Worm (Caenorhabditis elegans): ENCODE measurements around the gene T20G5.8.
A peak's percentile ranks its signal among the peaks of the same experiment; 100 is the strongest.

The T20G5.8 gene

DNA sequence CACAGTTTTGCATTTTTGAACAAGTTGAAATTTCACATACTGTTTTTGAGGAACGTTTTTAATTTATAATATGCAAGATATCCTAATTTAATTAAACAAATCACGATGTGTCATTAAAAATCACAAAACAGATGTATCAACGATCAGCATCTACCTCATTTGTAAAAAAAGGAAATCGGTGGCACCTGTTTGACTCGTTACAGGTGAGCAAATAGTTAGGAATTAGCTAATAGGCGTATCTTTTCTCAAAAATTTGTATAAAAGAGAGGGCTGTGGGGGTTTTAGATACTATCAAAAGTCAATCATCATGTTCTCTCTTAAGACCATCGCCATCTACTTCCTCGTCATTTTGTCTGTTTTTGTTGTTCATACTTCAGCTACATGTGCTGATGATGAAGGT lies at the start of gene T20G5.8:
TSS of gene T20G5.8 (plus strand) at position 301 of the 400 bp plus-strand sequence.
- TF ChIP-seq cog-1 (tag; optimal IDR thresholded peaks at IDR 0.05), result no peak

- TF ChIP-seq med-1 (GFP tag; optimal IDR thresholded peaks at IDR 0.05; ENCODE audit: insufficient read depth) (no peak), ref-1 (GFP tag; conservative IDR thresholded peaks at IDR 0.05) (no peak), cog-1 (tag; optimal IDR thresholded peaks at IDR 0.05) (no peak), tab-1 (GFP tag; IDR thresholded peaks at IDR 0.05) (no peak), ztf-29 (GFP tag; IDR thresholded peaks at IDR 0.05) (no peak), flt-1 (GFP tag; IDR thresholded peaks at IDR 0.05) (no peak), ztf-23 (GFP tag; IDR thresholded peaks at IDR 0.05) (no peak), T22C8.4 (GFP tag; IDR thresholded peaks at IDR 0.05) (no peak), klf-2 (GFP tag; conservative IDR thresholded peaks at IDR 0.05) (no peak)
These were observed 49.2 kb upstream of the T20G5.8 start for ce11 chrIII:10149910-10150309.

DNA sequence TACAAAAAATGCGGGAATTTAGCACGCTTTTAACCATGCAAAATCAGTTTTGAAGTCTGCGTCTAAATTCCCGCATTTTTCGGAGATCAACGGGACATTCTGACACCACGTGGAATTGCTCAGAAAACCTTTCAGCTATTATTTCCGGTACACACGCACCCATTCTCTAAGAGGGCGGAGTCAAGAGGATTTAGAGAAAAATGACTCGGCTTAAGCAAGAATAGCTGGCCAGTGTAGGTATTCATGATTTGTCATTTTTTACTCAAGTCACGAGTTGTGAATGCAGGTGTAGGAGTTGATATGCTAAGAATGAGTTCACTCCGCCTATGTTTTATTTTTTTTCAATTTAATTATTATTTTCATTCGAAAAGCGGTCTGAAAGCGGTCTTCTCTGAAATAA lies 48.4 kb upstream of the T20G5.8 start:
- TF ChIP-seq ref-1 (GFP tag; conservative IDR thresholded peaks at IDR 0.05) (no peak), cog-1 (tag; optimal IDR thresholded peaks at IDR 0.05) (no peak), ztf-29 (GFP tag; IDR thresholded peaks at IDR 0.05) (no peak), tab-1 (GFP tag; IDR thresholded peaks at IDR 0.05) (no peak), T22C8.4 (GFP tag; IDR thresholded peaks at IDR 0.05) (no peak), med-1 (GFP tag; optimal IDR thresholded peaks at IDR 0.05; ENCODE audit: insufficient read depth) (no peak), ztf-23 (GFP tag; IDR thresholded peaks at IDR 0.05) (no peak), flt-1 (GFP tag; IDR thresholded peaks at IDR 0.05) (no peak), klf-2 (GFP tag; conservative IDR thresholded peaks at IDR 0.05) (no peak)

DNA sequence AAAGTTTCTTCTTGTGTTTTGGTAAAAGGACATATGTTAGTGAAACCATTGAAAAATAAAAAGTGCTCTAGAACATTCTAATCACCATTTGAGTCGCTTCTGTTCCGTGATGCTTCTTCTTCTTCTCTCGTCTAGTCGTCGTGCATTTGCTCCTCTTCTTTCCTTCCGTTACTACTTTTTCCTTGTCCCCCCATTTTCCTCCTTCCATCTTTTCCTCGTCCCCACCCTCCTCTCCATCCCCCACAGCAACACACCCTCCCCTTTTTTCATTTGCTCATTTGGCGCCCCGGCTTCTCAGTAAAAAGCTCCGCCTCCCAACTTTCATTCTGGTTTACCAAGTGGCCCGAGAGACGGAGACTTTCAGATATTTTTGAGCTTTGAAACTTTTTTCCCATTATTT lies 47.4 kb upstream of the T20G5.8 start:
- no peak for TF ChIP-seq med-1 (GFP tag; optimal IDR thresholded peaks at IDR 0.05; ENCODE audit: insufficient read depth)
- TF ChIP-seq tab-1 (GFP tag; IDR thresholded peaks at IDR 0.05), result no peak
- no peak for TF ChIP-seq flt-1 (GFP tag; IDR thresholded peaks at IDR 0.05)
- TF ChIP-seq ztf-23 (GFP tag; IDR thresholded peaks at IDR 0.05), result 0 out of 2 replicates have a peak, but pooled peaks have one; percentile 47

DNA sequence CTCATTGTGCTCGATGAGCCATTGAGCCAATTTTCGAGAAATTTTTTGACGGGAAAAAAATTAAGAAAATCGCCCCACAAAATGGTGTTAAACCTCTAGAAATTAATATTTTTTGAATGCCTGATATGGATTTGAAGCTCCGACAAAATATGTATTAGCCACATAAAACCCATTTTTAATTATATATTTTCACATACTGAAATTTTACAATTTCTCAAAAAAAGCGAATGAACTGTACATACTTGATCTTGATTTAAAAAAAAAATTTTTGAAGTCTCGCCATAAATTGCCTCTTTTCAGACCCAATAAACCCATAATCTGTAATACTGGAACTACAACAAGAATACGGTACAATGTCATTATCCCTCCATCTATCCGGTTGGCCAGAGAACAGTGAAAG lies 46.7 kb upstream of the T20G5.8 start, which contains the start of gene nac-3:
TSS of gene nac-3 (plus strand) at position 301 of the 400 bp plus-strand sequence.
- TF ChIP-seq med-1 (GFP tag; optimal IDR thresholded peaks at IDR 0.05; ENCODE audit: insufficient read depth) (no peak), cog-1 (tag; optimal IDR thresholded peaks at IDR 0.05) (no peak), tab-1 (GFP tag; IDR thresholded peaks at IDR 0.05) (no peak), ref-1 (GFP tag; conservative IDR thresholded peaks at IDR 0.05) (no peak), klf-2 (GFP tag; conservative IDR thresholded peaks at IDR 0.05) (no peak), ztf-29 (GFP tag; IDR thresholded peaks at IDR 0.05) (no peak), T22C8.4 (GFP tag; IDR thresholded peaks at IDR 0.05) (no peak), flt-1 (GFP tag; IDR thresholded peaks at IDR 0.05) (no peak), ztf-23 (GFP tag; IDR thresholded peaks at IDR 0.05) (no peak)

DNA sequence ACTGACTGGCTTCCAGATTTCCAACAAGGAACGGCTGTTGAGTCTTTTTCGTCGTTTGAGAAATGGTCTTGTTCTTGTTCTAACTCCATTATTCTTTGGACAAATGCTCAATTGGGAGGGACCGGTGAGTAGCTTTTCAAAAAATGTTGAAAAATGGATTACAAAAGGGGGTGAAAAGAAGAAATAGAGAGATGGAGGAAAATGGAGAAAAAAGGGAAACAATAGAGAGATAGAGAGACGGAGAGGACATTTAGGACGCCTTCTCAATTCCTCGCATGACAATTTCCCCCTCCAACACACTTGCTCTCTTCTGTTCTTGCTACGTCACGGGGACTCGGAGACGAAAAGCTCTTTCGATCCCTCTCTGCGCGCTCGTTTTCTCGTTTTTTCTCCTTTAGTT lies 46.1 kb upstream of the T20G5.8 start:
- no peak for TF ChIP-seq ref-1 (GFP tag; conservative IDR thresholded peaks at IDR 0.05)
- TF ChIP-seq T22C8.4 (GFP tag; IDR thresholded peaks at IDR 0.05), result no peak
- TF ChIP-seq flt-1 (GFP tag; IDR thresholded peaks at IDR 0.05), result no peak
- TF ChIP-seq klf-2 (GFP tag; conservative IDR thresholded peaks at IDR 0.05), result no peak
- TF ChIP-seq ztf-29 (GFP tag; IDR thresholded peaks at IDR 0.05), result no peak
- TF ChIP-seq med-1 (GFP tag; optimal IDR thresholded peaks at IDR 0.05; ENCODE audit: insufficient read depth), result no peak
- TF ChIP-seq cog-1 (tag; optimal IDR thresholded peaks at IDR 0.05), result no peak
- TF ChIP-seq tab-1 (GFP tag; IDR thresholded peaks at IDR 0.05), result no peak
- no peak for TF ChIP-seq ztf-23 (GFP tag; IDR thresholded peaks at IDR 0.05)

ce11 chrIII:10154993-10155392 lies 44.2 kb upstream of the T20G5.8 start:
- TF ChIP-seq ztf-23 (GFP tag; IDR thresholded peaks at IDR 0.05), result no peak
- TF ChIP-seq T22C8.4 (GFP tag; IDR thresholded peaks at IDR 0.05), result no peak
- no peak for TF ChIP-seq tab-1 (GFP tag; IDR thresholded peaks at IDR 0.05)
- TF ChIP-seq ztf-29 (GFP tag; IDR thresholded peaks at IDR 0.05), result no peak
- no peak for TF ChIP-seq flt-1 (GFP tag; IDR thresholded peaks at IDR 0.05)
- no peak for TF ChIP-seq klf-2 (GFP tag; conservative IDR thresholded peaks at IDR 0.05)
- TF ChIP-seq med-1 (GFP tag; optimal IDR thresholded peaks at IDR 0.05; ENCODE audit: insufficient read depth), result no peak
- no peak for TF ChIP-seq cog-1 (tag; optimal IDR thresholded peaks at IDR 0.05)
- TF ChIP-seq ref-1 (GFP tag; conservative IDR thresholded peaks at IDR 0.05), result no peak

- TF ChIP-seq ztf-29 (GFP tag; IDR thresholded peaks at IDR 0.05) (no peak), ztf-23 (GFP tag; IDR thresholded peaks at IDR 0.05) (no peak), flt-1 (GFP tag; IDR thresholded peaks at IDR 0.05) (no peak), med-1 (GFP tag; optimal IDR thresholded peaks at IDR 0.05; ENCODE audit: insufficient read depth) (no peak), tab-1 (GFP tag; IDR thresholded peaks at IDR 0.05) (no peak), ref-1 (GFP tag; conservative IDR thresholded peaks at IDR 0.05) (no peak), klf-2 (GFP tag; conservative IDR thresholded peaks at IDR 0.05) (no peak), T22C8.4 (GFP tag; IDR thresholded peaks at IDR 0.05) (no peak), cog-1 (tag; optimal IDR thresholded peaks at IDR 0.05) (no peak)
These were observed 42.9 kb upstream of the T20G5.8 start for ce11 chrIII:10156269-10156668.

ce11 chrIII:10160385-10160784 lies 38.8 kb upstream of the T20G5.8 start, which contains the start of the genes K08E5.5 and mua-3:
Gene K08E5.5 (minus strand): TSS chrIII:10160485.
Gene mua-3 (plus strand): TSS chrIII:10160697.
- TF ChIP-seq ztf-29 (GFP tag; IDR thresholded peaks at IDR 0.05) (no peak), T22C8.4 (GFP tag; IDR thresholded peaks at IDR 0.05) (no peak), med-1 (GFP tag; optimal IDR thresholded peaks at IDR 0.05; ENCODE audit: insufficient read depth) (no peak), cog-1 (tag; optimal IDR thresholded peaks at IDR 0.05) (no peak), flt-1 (GFP tag; IDR thresholded peaks at IDR 0.05) (no peak), klf-2 (GFP tag; conservative IDR thresholded peaks at IDR 0.05) (no peak), ref-1 (GFP tag; conservative IDR thresholded peaks at IDR 0.05) (no peak), ztf-23 (GFP tag; IDR thresholded peaks at IDR 0.05) (no peak), tab-1 (GFP tag; IDR thresholded peaks at IDR 0.05) (no peak)

DNA sequence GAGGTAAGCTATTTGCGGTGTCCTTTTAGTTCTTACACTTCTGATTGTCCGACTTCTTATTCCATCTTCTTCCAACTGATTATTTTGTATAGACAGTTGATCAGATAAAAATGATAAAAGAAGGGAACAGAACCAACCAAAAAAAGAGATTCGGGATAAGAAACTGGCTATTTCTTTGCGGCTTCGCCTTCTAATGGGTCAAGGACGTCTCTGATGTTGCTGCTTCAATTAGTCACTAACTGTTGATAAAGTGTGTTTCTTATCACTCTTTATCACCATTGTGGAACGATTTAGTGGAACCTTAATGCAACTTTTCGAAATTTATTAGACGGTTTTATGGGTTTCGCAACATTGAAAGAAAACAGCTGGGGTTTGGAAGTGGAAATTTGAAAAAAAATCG lies 28.9 kb upstream of the T20G5.8 start:
- TF ChIP-seq ztf-23 (GFP tag; IDR thresholded peaks at IDR 0.05), result no peak
- no peak for TF ChIP-seq med-1 (GFP tag; optimal IDR thresholded peaks at IDR 0.05; ENCODE audit: insufficient read depth)
